Fruit fly (Drosophila melanogaster) whole organism, embryonic: ENCODE results near the gene ebd2.

Experiments used
- Atf6 ChIP-seq: fragments of 200-800 bp; sonication (Bioruptor generic); IDR thresholded peaks from 2 replicates; pipeline ENCODE4 v1.3.6; 2022; ENCODE audit warnings: missing biosample characterization, missing genetic modification characterization
- BEAF-32 ChIP-seq: fragments of 200-800 bp; sonication (Bioruptor generic); optimal IDR thresholded peaks from 3 replicates; lab custom pipeline; 2017; ENCODE audit warnings: missing biosample characterization, missing genetic modification characterization, mild to moderate bottlenecking, moderate library complexity, missing genetic modification reagents
- CG10565 ChIP-seq: fragments of 200-800 bp; sonication (Bioruptor generic); optimal IDR thresholded peaks from 3 replicates; lab custom pipeline; 2016; ENCODE audit warnings: missing biosample characterization, mild to moderate bottlenecking, missing genetic modification characterization
- CG10654 ChIP-seq: fragments of 200-800 bp; sonication (Bioruptor generic); optimal IDR thresholded peaks from 2 replicates; lab custom pipeline; 2016; ENCODE audit warnings: missing biosample characterization, missing genetic modification characterization
- CG12155 ChIP-seq: fragments of 200-800 bp; sonication (Bioruptor generic); optimal IDR thresholded peaks from 3 replicates; lab custom pipeline; 2016; ENCODE audit warnings: missing biosample characterization, missing genetic modification characterization
- CG12219 ChIP-seq: fragments of 200-800 bp; sonication (Bioruptor generic); optimal IDR thresholded peaks from 3 replicates; lab custom pipeline; 2018; ENCODE audit warnings: missing biosample characterization, mild to moderate bottlenecking, missing genetic modification characterization
- CG1233 ChIP-seq: fragments of 200-800 bp; sonication (Bioruptor generic); optimal IDR thresholded peaks from 4 replicates; lab custom pipeline; 2018; ENCODE audit warnings: missing biosample characterization, mild to moderate bottlenecking, missing genetic modification characterization
- CG15514 ChIP-seq: fragments of 200-800 bp; sonication (Bioruptor generic); optimal IDR thresholded peaks from 3 replicates; lab custom pipeline; 2017; ENCODE audit warnings: missing biosample characterization, missing genetic modification characterization, mild to moderate bottlenecking, moderate library complexity, missing genetic modification reagents
- CG17568 ChIP-seq: fragments of 200-800 bp; sonication (Bioruptor generic); optimal IDR thresholded peaks from 2 replicates; lab custom pipeline; 2018; ENCODE audit warnings: missing biosample characterization, mild to moderate bottlenecking, missing genetic modification characterization, moderate library complexity
- CG18764 ChIP-seq: fragments of 200-800 bp; sonication (Bioruptor generic); optimal IDR thresholded peaks from 3 replicates; lab custom pipeline; 2016; ENCODE audit warnings: missing biosample characterization, missing genetic modification characterization
- CG30403 ChIP-seq: fragments of 200-800 bp; sonication (Bioruptor generic); optimal IDR thresholded peaks from 3 replicates; lab custom pipeline; 2016; ENCODE audit warnings: missing biosample characterization, missing genetic modification characterization
- CG4820 ChIP-seq: fragments of 200-800 bp; sonication (Bioruptor generic); optimal IDR thresholded peaks from 3 replicates; lab custom pipeline; 2016; ENCODE audit warnings: missing biosample characterization, missing genetic modification characterization
- CG5180 ChIP-seq: fragments of 200-800 bp; sonication (Bioruptor generic); optimal IDR thresholded peaks from 3 replicates; lab custom pipeline; 2017; ENCODE audit warnings: missing biosample characterization, missing genetic modification characterization, mild to moderate bottlenecking, moderate library complexity, missing genetic modification reagents
- CG6689 ChIP-seq: fragments of 200-800 bp; sonication (Bioruptor generic); IDR thresholded peaks from 2 replicates; pipeline ENCODE4 v1.3.6; 2022; ENCODE audit warnings: missing biosample characterization, missing genetic modification characterization
- CG6765 ChIP-seq: fragments of 200-800 bp; sonication (Bioruptor generic); optimal IDR thresholded peaks from 3 replicates; lab custom pipeline; 2017; ENCODE audit warnings: missing biosample characterization, mild to moderate bottlenecking, missing genetic modification characterization
- CG8388 ChIP-seq: fragments of 200-800 bp; sonication (Bioruptor generic); optimal IDR thresholded peaks from 2 replicates; lab custom pipeline; 2019; ENCODE audit warnings: missing biosample characterization, mild to moderate bottlenecking, missing genetic modification characterization, moderate library complexity
- CG9609 ChIP-seq: fragments of 200-800 bp; sonication (Bioruptor generic); optimal IDR thresholded peaks from 3 replicates; lab custom pipeline; 2016; ENCODE audit warnings: missing biosample characterization, missing genetic modification characterization
- CG9876 ChIP-seq: fragments of 200-800 bp; sonication (Bioruptor generic); optimal IDR thresholded peaks from 2 replicates; lab custom pipeline; 2016; ENCODE audit warnings: missing biosample characterization, missing genetic modification characterization
- CHES-1-like ChIP-seq: fragments of 200-800 bp; sonication (Bioruptor generic); optimal IDR thresholded peaks from 2 replicates; lab custom pipeline; 2016; ENCODE audit warnings: missing biosample characterization, missing genetic modification characterization
- Dll ChIP-seq: fragments of 200-800 bp; sonication (Bioruptor generic); IDR thresholded peaks from 4 replicates; pipeline ENCODE4 v1.3.6; 2022; ENCODE audit warnings: missing biosample characterization, missing genetic modification characterization; ENCODE audit not compliant: partially characterized antibody
- Doc2 ChIP-seq: fragments of 200-800 bp; sonication (Bioruptor generic); IDR thresholded peaks from 2 replicates; pipeline ENCODE4 v1.3.6; 2022; ENCODE audit warnings: missing biosample characterization, missing genetic modification characterization
- E2f2 ChIP-seq: fragments of 200-800 bp; sonication (Bioruptor generic); IDR thresholded peaks from 2 replicates; pipeline ENCODE4 v1.3.6; 2022; ENCODE audit warnings: missing biosample characterization, missing genetic modification characterization
- Eip74EF ChIP-seq, 2 experiments: fragments of 200-800 bp in 1 of 2; fragments of >200 bp in 1 of 2; sonication (Bioruptor generic) in 1 of 2; optimal IDR thresholded peaks; 2 replicates each; lab custom pipeline; 2017 to 2019; ENCODE audit warnings: missing biosample characterization in 2 of 2, missing genetic modification characterization in 2 of 2, mild to moderate bottlenecking in 1 of 2, moderate library complexity in 1 of 2
- HLH4C ChIP-seq: fragments of 200-800 bp; sonication (Bioruptor generic); IDR thresholded peaks from 3 replicates; pipeline ENCODE4 v1.3.6; 2022; ENCODE audit warnings: missing biosample characterization, missing genetic modification characterization; ENCODE audit not compliant: partially characterized antibody
- Hr51 ChIP-seq, 2 experiments: fragments of 200-800 bp; sonication (Bioruptor generic); optimal IDR thresholded peaks; 2 replicates in 1 of 2; 3 replicates in 1 of 2; lab custom pipeline; 2016 to 2018; ENCODE audit warnings: missing biosample characterization in 2 of 2, missing genetic modification characterization in 2 of 2, mild to moderate bottlenecking in 1 of 2, moderate library complexity in 1 of 2
- NC2β ChIP-seq: fragments of 200-800 bp; sonication (Bioruptor generic); optimal IDR thresholded peaks from 2 replicates; lab custom pipeline; 2016; ENCODE audit warnings: missing biosample characterization, missing genetic modification characterization
- Opbp ChIP-seq: fragments of 200-800 bp; sonication (Bioruptor generic); IDR thresholded peaks from 3 replicates; pipeline ENCODE4 v1.3.6; 2022; ENCODE audit warnings: missing biosample characterization, missing genetic modification characterization; ENCODE audit not compliant: partially characterized antibody
- Sox100B ChIP-seq: fragments of 200-800 bp; sonication (Bioruptor generic); optimal IDR thresholded peaks from 3 replicates; lab custom pipeline; 2018; ENCODE audit warnings: missing biosample characterization, mild to moderate bottlenecking, missing genetic modification characterization
- Stat92E ChIP-seq, 3 experiments: fragments of >200 bp in 2 of 3; fragments of 200-800 bp in 1 of 3; sonication (Bioruptor generic) in 1 of 3; optimal IDR thresholded peaks; 2 replicates each; lab custom pipeline; 2017 to 2019; ENCODE audit warnings: missing biosample characterization in 3 of 3, missing genetic modification characterization in 3 of 3, mild to moderate bottlenecking in 1 of 3, moderate library complexity in 1 of 3
- Tbp ChIP-seq: fragments of >200 bp; optimal IDR thresholded peaks from 2 replicates; lab custom pipeline; 2018; ENCODE audit warnings: missing biosample characterization, missing genetic modification characterization
- bbx ChIP-seq: fragments of 200-800 bp; sonication (Bioruptor generic); IDR thresholded peaks from 2 replicates; pipeline ENCODE4 v1.3.6; 2022; ENCODE audit warnings: missing biosample characterization, missing genetic modification characterization; ENCODE audit not compliant: partially characterized antibody
- bcd ChIP-seq: fragments of 200-800 bp; sonication (Bioruptor generic); optimal IDR thresholded peaks from 2 replicates; lab custom pipeline; 2017; ENCODE audit warnings: missing biosample characterization, mild to moderate bottlenecking, missing genetic modification characterization
- da ChIP-seq: fragments of 200-800 bp; sonication (Bioruptor generic); optimal IDR thresholded peaks from 2 replicates; lab custom pipeline; 2016; ENCODE audit warnings: missing biosample characterization, missing genetic modification characterization
- grn ChIP-seq: fragments of 200-800 bp; sonication (Bioruptor generic); optimal IDR thresholded peaks from 3 replicates; lab custom pipeline; 2017; ENCODE audit warnings: missing biosample characterization, missing genetic modification characterization
- her ChIP-seq: fragments of 200-800 bp; sonication (Bioruptor generic); optimal IDR thresholded peaks from 2 replicates; lab custom pipeline; 2016; ENCODE audit warnings: missing biosample characterization, missing genetic modification characterization
- lab ChIP-seq: fragments of 200-800 bp; sonication (Bioruptor generic); optimal IDR thresholded peaks from 3 replicates; lab custom pipeline; 2017; ENCODE audit warnings: missing biosample characterization, missing genetic modification characterization, mild to moderate bottlenecking, moderate library complexity, missing genetic modification reagents
- luna ChIP-seq: fragments of 200-800 bp; sonication (Bioruptor generic); optimal IDR thresholded peaks from 2 replicates; lab custom pipeline; 2016; ENCODE audit warnings: missing biosample characterization, missing genetic modification characterization
- oc ChIP-seq: fragments of 200-800 bp; sonication (Bioruptor generic); optimal IDR thresholded peaks from 2 replicates; lab custom pipeline; 2018; ENCODE audit warnings: missing biosample characterization, mild to moderate bottlenecking, missing genetic modification characterization, moderate library complexity
- pros ChIP-seq: fragments of 200-800 bp; sonication (Bioruptor generic); optimal IDR thresholded peaks from 3 replicates; lab custom pipeline; 2019; ENCODE audit warnings: missing biosample characterization, mild to moderate bottlenecking, missing genetic modification characterization, moderate library complexity
- ranshi ChIP-seq: fragments of 200-800 bp; sonication (Bioruptor generic); IDR thresholded peaks from 2 replicates; pipeline ENCODE4 v1.3.6; 2022; ENCODE audit warnings: missing biosample characterization, missing genetic modification characterization
- row ChIP-seq: fragments of 200-800 bp; sonication (Bioruptor generic); IDR thresholded peaks from 3 replicates; pipeline ENCODE4 v1.3.6; 2022; ENCODE audit warnings: missing biosample characterization, missing genetic modification characterization
- run ChIP-seq: fragments of 200-800 bp; sonication (Bioruptor generic); optimal IDR thresholded peaks from 3 replicates; lab custom pipeline; 2018; ENCODE audit warnings: missing biosample characterization, mild to moderate bottlenecking, missing genetic modification characterization
- sens ChIP-seq: fragments of 200-800 bp; sonication (Bioruptor generic); peaks from one replicate; lab custom pipeline; 2016; ENCODE audit warnings: missing biosample characterization, missing genetic modification characterization
- seq ChIP-seq: fragments of 200-800 bp; sonication (Bioruptor generic); IDR thresholded peaks from 2 replicates; pipeline ENCODE4 v1.3.6; 2022; ENCODE audit warnings: missing biosample characterization, missing genetic modification characterization
- slbo ChIP-seq: fragments of 200-800 bp; sonication (Bioruptor generic); IDR thresholded peaks from 2 replicates; pipeline ENCODE4 v1.3.6; 2022; ENCODE audit warnings: missing biosample characterization, missing genetic modification characterization
- stwl ChIP-seq: fragments of 200-800 bp; sonication (Bioruptor generic); optimal IDR thresholded peaks from 3 replicates; lab custom pipeline; 2018; ENCODE audit warnings: missing biosample characterization, mild to moderate bottlenecking, missing genetic modification characterization, moderate library complexity
- tll ChIP-seq, 2 experiments: fragments of 200-800 bp in 1 of 2; fragments of >200 bp in 1 of 2; sonication (Bioruptor generic) in 1 of 2; optimal IDR thresholded peaks; 2 replicates each; lab custom pipeline; 2017 to 2019; ENCODE audit warnings: missing biosample characterization in 2 of 2, missing genetic modification characterization in 2 of 2, mild to moderate bottlenecking in 1 of 2, moderate library complexity in 1 of 2
- vfl ChIP-seq: fragments of 200-800 bp; sonication (Bioruptor generic); optimal IDR thresholded peaks from 2 replicates; lab custom pipeline; 2016; ENCODE audit warnings: missing biosample characterization, missing genetic modification characterization

Gene ebd2

dm6 chr3L:21347197-21347831, 1.8 kb downstream of the ebd2 start (continued):
- TF ChIP-seq Opbp: no peak
- TF ChIP-seq CG1233: peak; percentile 3
- TF ChIP-seq CG10654: peak; percentile 50
- no peak for TF ChIP-seq CHES-1-like (GFP tag; lab: Kevin White, UChicago)
- TF ChIP-seq ranshi (GFP tag; lab: Robert Waterston, UW): no peak
- TF ChIP-seq CG12155 (GFP tag; lab: Kevin White, UChicago): peak; percentile 8
- TF ChIP-seq sens (GFP tag; lab: Kevin White, UChicago): peak; percentile 90
- TF ChIP-seq CG9876 (GFP tag; lab: Kevin White, UChicago): no peak
- TF ChIP-seq NC2β (GFP tag; lab: Kevin White, UChicago): no peak
- TF ChIP-seq stwl: no peak
- no peak for TF ChIP-seq Doc2 (GFP tag; lab: Robert Waterston, UW)
- TF ChIP-seq CG6689 (GFP tag; lab: Robert Waterston, UW): peak; percentile 35; the same call in 1 of the 2 replicates
- TF ChIP-seq run: no peak
- no peak for TF ChIP-seq Dll (GFP tag; lab: Robert Waterston, UW)
- TF ChIP-seq CG12219 (GFP tag; lab: Kevin White, UChicago): peak; percentile 9
- TF ChIP-seq tll (GFP tag; optimal IDR thresholded peaks at IDR 0.05; lab: Kevin White, UChicago): no peak
- peak; percentile 11 for TF ChIP-seq CG9609 (GFP tag; lab: Kevin White, UChicago)
- peak; percentile 47 for TF ChIP-seq CG4820 (GFP tag; lab: Kevin White, UChicago)
- no peak for TF ChIP-seq Stat92E (GFP tag; optimal IDR thresholded peaks at IDR 0.05; lab: Kevin White, UChicago)
- TF ChIP-seq da (GFP tag; lab: Kevin White, UChicago): peak; percentile 36
- no peak for TF ChIP-seq HLH4C
- no peak for TF ChIP-seq E2f2
- TF ChIP-seq luna (GFP tag; lab: Kevin White, UChicago): no peak
- TF ChIP-seq her (GFP tag; lab: Kevin White, UChicago): peak; percentile 35
- peak; percentile 46 for TF ChIP-seq CG8388 (GFP tag; lab: Kevin White, UChicago)
- peak; percentile 1 for TF ChIP-seq CG15514 (GFP tag; lab: Kevin White, UChicago)
- peak; percentile 2 for TF ChIP-seq oc (tag; lab: Kevin White, UChicago)
- no peak for TF ChIP-seq CG10565
- no peak for TF ChIP-seq CG17568 (GFP tag; lab: Kevin White, UChicago)
- TF ChIP-seq bbx: no peak
- TF ChIP-seq pros (GFP tag; lab: Kevin White, UChicago): no peak
- TF ChIP-seq CG30403 (GFP tag; lab: Kevin White, UChicago): peak; percentile 68
- TF ChIP-seq lab (GFP tag; lab: Kevin White, UChicago): peak; percentile 42
- TF ChIP-seq bcd: peak; percentile 49
- peak; percentile 28; the same call in 1 of the 3 replicates for TF ChIP-seq row (GFP tag; lab: Robert Waterston, UW)
- peak; percentile 67 for TF ChIP-seq Sox100B (GFP tag; lab: Kevin White, UChicago)
- TF ChIP-seq Tbp (GFP tag; lab: Kevin White, UChicago): no peak
- TF ChIP-seq CG6765 (GFP tag; lab: Kevin White, UChicago): no peak
- peak; percentile 34 to 65 for TF ChIP-seq Hr51 (GFP tag; optimal IDR thresholded peaks at IDR 0.05; lab: Kevin White, UChicago)
- peak; percentile 69 for TF ChIP-seq slbo (GFP tag; lab: Robert Waterston, UW)
- TF ChIP-seq CG5180 (GFP tag; lab: Kevin White, UChicago): no peak
- no peak for TF ChIP-seq grn (GFP tag; lab: Kevin White, UChicago)
- peak; percentile 6 for TF ChIP-seq vfl (GFP tag; lab: Kevin White, UChicago)
- peak; percentile 46; the same call in 1 of the 2 replicates for TF ChIP-seq seq
- TF ChIP-seq Atf6 (GFP tag; lab: Robert Waterston, UW): 0 out of 2 replicates have a peak, but pooled peaks have one; percentile 8
- TF ChIP-seq Eip74EF (GFP tag; optimal IDR thresholded peaks at IDR 0.05; lab: Kevin White, UChicago): peak in 1 of 2 experiments; percentile 42
- TF ChIP-seq CG18764 (GFP tag; lab: Kevin White, UChicago): peak; percentile 23
- TF ChIP-seq BEAF-32 (GFP tag; lab: Kevin White, UChicago): no peak
